Worm (Caenorhabditis elegans) whole organism, mixed stage, embryonic: ENCODE data around the gene F35C11.5.

Source experiments
- M03D4.4 ChIP-seq: sonication (generic microtip); optimal IDR thresholded peaks from 2 replicates; lab custom pipeline; 2017; ENCODE audit warnings: mild to moderate bottlenecking, missing genetic modification characterization, missing compliant biosample characterization
- bed-3 ChIP-seq: fragments of 200-800 bp; sonication (Bioruptor generic); optimal IDR thresholded peaks from 3 replicates; lab custom pipeline; 2018; ENCODE audit warnings: mild to moderate bottlenecking, missing genetic modification characterization, moderate library complexity, missing compliant biosample characterization
- blmp-1 ChIP-seq: fragments of 150-350 bp; optimal IDR thresholded peaks from 2 replicates; lab custom pipeline; 2014; ENCODE audit warnings: missing biosample characterization, missing genetic modification characterization
- ceh-39 ChIP-seq: fragments of 150-350 bp; optimal IDR thresholded peaks from 2 replicates; lab custom pipeline; 2014; ENCODE audit warnings: missing biosample characterization, missing genetic modification characterization
- ceh-43 ChIP-seq: fragments of 200-800 bp; sonication (Bioruptor generic); optimal IDR thresholded peaks from 2 replicates; lab custom pipeline; 2018; ENCODE audit warnings: mild to moderate bottlenecking, missing genetic modification characterization, moderate library complexity, missing compliant biosample characterization
- ces-1 ChIP-seq: fragments of 150-350 bp; optimal IDR thresholded peaks from 2 replicates; lab custom pipeline; 2014; ENCODE audit warnings: missing biosample characterization, missing genetic modification reagents, missing genetic modification characterization
- cnd-1 ChIP-seq: fragments of 200-800 bp; sonication (Bioruptor generic); optimal IDR thresholded peaks from 2 replicates; lab custom pipeline; 2018; ENCODE audit warnings: mild to moderate bottlenecking, missing genetic modification characterization, missing compliant biosample characterization
- drap-1 ChIP-seq: fragments of 200-800 bp; sonication (Bioruptor generic); optimal IDR thresholded peaks from 3 replicates; lab custom pipeline; 2018; ENCODE audit warnings: mild to moderate bottlenecking, missing genetic modification characterization, missing compliant biosample characterization
- elt-1 ChIP-seq: sonication (generic microtip); optimal IDR thresholded peaks from 2 replicates; lab custom pipeline; 2017; ENCODE audit warnings: missing genetic modification characterization, mild to moderate bottlenecking, missing compliant biosample characterization, antibody characterized with exemption, moderate library complexity, borderline replicate concordance; ENCODE audit not compliant: insufficient read depth
- elt-3 ChIP-seq: fragments of 150-350 bp; optimal IDR thresholded peaks from 2 replicates; lab custom pipeline; 2014; ENCODE audit warnings: missing biosample characterization, missing genetic modification characterization
- flh-1 ChIP-seq: fragments of 200-800 bp; sonication (Bioruptor generic); optimal IDR thresholded peaks from 2 replicates; lab custom pipeline; 2018; ENCODE audit warnings: mild to moderate bottlenecking, missing genetic modification characterization, moderate library complexity, missing compliant biosample characterization
- ham-2 ChIP-seq: fragments of 200-800 bp; sonication (Bioruptor generic); optimal IDR thresholded peaks from 2 replicates; lab custom pipeline; 2018; ENCODE audit warnings: mild to moderate bottlenecking, missing genetic modification characterization, missing compliant biosample characterization
- hlh-1 ChIP-seq: fragments of 150-350 bp; optimal IDR thresholded peaks from 2 replicates; lab custom pipeline; 2014; ENCODE audit warnings: missing biosample characterization, missing genetic modification reagents, missing genetic modification characterization
- lin-13 ChIP-seq: fragments of 150-350 bp; optimal IDR thresholded peaks from 2 replicates; lab custom pipeline; 2014; ENCODE audit warnings: missing biosample characterization, missing genetic modification characterization
- lin-32 ChIP-seq: fragments of 200-800 bp; sonication (Bioruptor generic); optimal IDR thresholded peaks from 2 replicates; lab custom pipeline; 2018; ENCODE audit warnings: mild to moderate bottlenecking, missing genetic modification characterization, missing compliant biosample characterization
- lsy-2 ChIP-seq: fragments of 150-350 bp; optimal IDR thresholded peaks from 2 replicates; lab custom pipeline; 2014; ENCODE audit warnings: missing biosample characterization, missing genetic modification characterization
- mab-5 ChIP-seq: fragments of 150-350 bp; optimal IDR thresholded peaks from 2 replicates; lab custom pipeline; 2014; ENCODE audit warnings: missing biosample characterization, missing genetic modification characterization
- mep-1 ChIP-seq: fragments of 150-350 bp; optimal IDR thresholded peaks from 2 replicates; lab custom pipeline; 2017; ENCODE audit warnings: missing biosample characterization, missing genetic modification reagents, missing genetic modification characterization, inconsistent platforms
- mls-2 ChIP-seq: sonication (generic microtip); optimal IDR thresholded peaks from 2 replicates; lab custom pipeline; 2016; ENCODE audit warnings: mild to moderate bottlenecking, missing genetic modification characterization, moderate library complexity, missing compliant biosample characterization
- nhr-12 ChIP-seq: fragments of 150-350 bp; optimal IDR thresholded peaks from 2 replicates; lab custom pipeline; 2014; ENCODE audit warnings: missing biosample characterization, missing genetic modification characterization
- nhr-2 ChIP-seq: fragments of 150-350 bp; optimal IDR thresholded peaks from 2 replicates; lab custom pipeline; 2014; ENCODE audit warnings: missing biosample characterization, missing genetic modification characterization
- nhr-28 ChIP-seq: fragments of 150-350 bp; optimal IDR thresholded peaks from 2 replicates; lab custom pipeline; 2014; ENCODE audit warnings: missing biosample characterization, missing genetic modification characterization
- nhr-76 ChIP-seq: sonication (generic microtip); optimal IDR thresholded peaks from 2 replicates; lab custom pipeline; 2017; ENCODE audit warnings: missing biosample characterization, missing genetic modification characterization
- pha-4 ChIP-seq: fragments of 150-350 bp; optimal IDR thresholded peaks from 2 replicates; lab custom pipeline; 2018; ENCODE audit warnings: missing biosample characterization, missing genetic modification reagents, missing genetic modification characterization
- sem-2 ChIP-seq: fragments of 200-800 bp; sonication (Bioruptor generic); optimal IDR thresholded peaks from 2 replicates; lab custom pipeline; 2018; ENCODE audit warnings: mild to moderate bottlenecking, missing genetic modification characterization, missing compliant biosample characterization
- sptf-1 ChIP-seq: sonication (generic microtip); optimal IDR thresholded peaks from 2 replicates; lab custom pipeline; 2017; ENCODE audit warnings: mild to moderate bottlenecking, missing genetic modification characterization, moderate library complexity, missing compliant biosample characterization
- tbx-8 ChIP-seq: fragments of 200-800 bp; sonication (Bioruptor generic); optimal IDR thresholded peaks from 2 replicates; lab custom pipeline; 2018; ENCODE audit warnings: mild to moderate bottlenecking, missing genetic modification characterization, moderate library complexity, missing compliant biosample characterization
- unc-39 ChIP-seq: fragments of 150-350 bp; optimal IDR thresholded peaks from 2 replicates; lab custom pipeline; 2014; ENCODE audit warnings: missing biosample characterization, missing genetic modification characterization
- unc-62 ChIP-seq: fragments of 150-350 bp; optimal IDR thresholded peaks from 2 replicates; lab custom pipeline; 2014; ENCODE audit warnings: missing biosample characterization, missing genetic modification reagents, missing genetic modification characterization
- ztf-11 ChIP-seq: fragments of 150-350 bp; optimal IDR thresholded peaks from 2 replicates; lab custom pipeline; 2014; ENCODE audit warnings: missing biosample characterization, missing genetic modification characterization

Gene F35C11.5

ce11 chrII:8269351-8269750 lies 15.8 kb downstream of the F35C11.5 start, which contains the start of gene K01C8.2:
TSS of gene K01C8.2 (minus strand) at chrII:8269451.
- no peak for TF ChIP-seq unc-39 (tag; lab: Kevin White, UChicago)
- TF ChIP-seq flh-1 (GFP tag; lab: Kevin White, UChicago) = no peak
- no peak for TF ChIP-seq nhr-12 (tag; lab: Kevin White, UChicago)
- no peak for TF ChIP-seq mep-1 (tag; lab: Kevin White, UChicago)
- no peak for TF ChIP-seq ham-2 (GFP tag; lab: Kevin White, UChicago)
- TF ChIP-seq pha-4 = no peak
- TF ChIP-seq hlh-1 (tag; lab: Kevin White, UChicago) = no peak
- no peak for TF ChIP-seq lin-13
- no peak for TF ChIP-seq blmp-1 (tag; lab: Kevin White, UChicago)
- no peak for TF ChIP-seq ceh-43
- no peak for TF ChIP-seq drap-1 (GFP tag; lab: Kevin White, UChicago)
- TF ChIP-seq elt-3 (tag; lab: Kevin White, UChicago) = no peak
- TF ChIP-seq ces-1 = no peak
- TF ChIP-seq nhr-2 = no peak
- TF ChIP-seq, all 35 proteins: peak for 0

- TF ChIP-seq drap-1 (GFP tag; lab: Kevin White, UChicago) (no peak), elt-1 (tag; lab: Kevin White, UChicago) (no peak), hlh-1 (tag; lab: Kevin White, UChicago) (no peak), ceh-39 (no peak), unc-39 (tag; lab: Kevin White, UChicago) (no peak), ceh-43 (no peak), cnd-1 (tag; lab: Kevin White, UChicago) (no peak), unc-62 (no peak), nhr-76 (tag; lab: Kevin White, UChicago) (no peak), pha-4 (no peak), M03D4.4 (no peak), bed-3 (no peak), ztf-11 (no peak), sem-2 (GFP tag; lab: Kevin White, UChicago) (no peak), elt-3 (tag; lab: Kevin White, UChicago) (no peak), sptf-1 (no peak), lin-32 (GFP tag; lab: Kevin White, UChicago) (no peak), mab-5 (no peak), lsy-2 (tag; lab: Kevin White, UChicago) (no peak), mls-2 (tag; lab: Kevin White, UChicago) (no peak)
Observed at ce11 chrII:8269855-8270647, 16.5 kb downstream of the F35C11.5 start, which contains the start of gene tdc-1. TSS of gene tdc-1 (plus strand) at chrII:8270597.

ce11 chrII:8273060-8273459 lies 19.5 kb downstream of the F35C11.5 start:
- no peak for TF ChIP-seq unc-62
- no peak for TF ChIP-seq ces-1
- TF ChIP-seq nhr-12 (tag; lab: Kevin White, UChicago) = no peak
- TF ChIP-seq cnd-1 (tag; lab: Kevin White, UChicago) = no peak
- TF ChIP-seq ztf-11 = no peak
- no peak for TF ChIP-seq bed-3
- TF ChIP-seq mep-1 (tag; lab: Kevin White, UChicago) = no peak
- no peak for TF ChIP-seq sptf-1
- TF ChIP-seq ceh-39 = no peak
- TF ChIP-seq flh-1 (GFP tag; lab: Kevin White, UChicago) = no peak
- no peak for TF ChIP-seq mab-5
- no peak for TF ChIP-seq ceh-43
- TF ChIP-seq, all 35 proteins: peak for 0

ce11 chrII:8276057-8276456 lies 22.5 kb downstream of the F35C11.5 start, which contains the start of the genes gei-14 and slc-25A32:
TSS of gene gei-14 (minus strand) at chrII:8276231.
TSS of gene slc-25A32 (plus strand) at chrII:8276298.
- no peak for TF ChIP-seq tbx-8 (GFP tag; lab: Kevin White, UChicago)
- TF ChIP-seq lsy-2 (tag; lab: Kevin White, UChicago) = peak; percentile 70

DNA sequence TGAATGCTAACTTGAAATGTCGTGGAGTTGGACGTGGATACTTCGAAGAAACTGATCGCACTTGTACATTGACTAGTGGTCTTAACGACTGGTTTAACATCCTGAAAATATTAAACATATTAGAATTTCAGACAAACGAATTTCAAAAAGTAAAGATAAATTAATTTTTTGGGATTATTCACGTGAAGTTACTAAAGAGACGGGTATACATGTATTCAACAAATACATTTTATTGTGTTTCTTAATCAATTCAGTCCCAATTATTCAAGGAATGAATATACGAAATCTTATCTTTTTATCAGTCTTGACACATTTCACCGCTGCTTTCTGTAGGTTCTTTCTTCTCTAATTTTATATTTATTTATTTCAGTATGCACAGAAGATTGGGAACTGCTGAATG lies 24.9 kb downstream of the F35C11.5 start, which contains the start of the genes mrpl-10 and clec-142:
Gene mrpl-10, minus strand, starts transcription at position 101 of the 400 bp plus-strand sequence.
Gene clec-142, plus strand, starts transcription at position 264 of the 400 bp plus-strand sequence.
- TF ChIP-seq mab-5 (no peak), lin-13 (no peak), mls-2 (tag; lab: Kevin White, UChicago) (no peak), cnd-1 (tag; lab: Kevin White, UChicago) (no peak), nhr-28 (tag; lab: Kevin White, UChicago) (no peak)
